Fruit fly (Drosophila melanogaster) whole organism, embryonic: ENCODE data around the gene puf.

Source experiments
- Atf6 ChIP-seq: fragments of 200-800 bp; sonication (Bioruptor generic); IDR thresholded peaks from 2 replicates; pipeline ENCODE4 v1.3.6; 2022; ENCODE audit warnings: missing biosample characterization, missing genetic modification characterization
- Bgb ChIP-seq: fragments of 200-800 bp; sonication (Bioruptor generic); IDR thresholded peaks from 2 replicates; pipeline ENCODE4 v1.3.6; 2022; ENCODE audit warnings: missing biosample characterization, missing genetic modification characterization; ENCODE audit not compliant: partially characterized antibody
- C15 ChIP-seq: fragments of 200-800 bp; sonication (Bioruptor generic); IDR thresholded peaks from 3 replicates; pipeline ENCODE4 v1.3.6; 2022; ENCODE audit warnings: missing biosample characterization, missing genetic modification characterization
- CG11696 ChIP-seq: fragments of 200-800 bp; sonication (Bioruptor generic); IDR thresholded peaks from 2 replicates; pipeline ENCODE4 v1.3.6; 2022; ENCODE audit warnings: missing biosample characterization, missing genetic modification characterization
- CG13296 ChIP-seq: fragments of 200-800 bp; sonication (Bioruptor generic); optimal IDR thresholded peaks from 3 replicates; lab custom pipeline; 2018; ENCODE audit warnings: missing biosample characterization, mild to moderate bottlenecking, missing genetic modification characterization
- CG13624 ChIP-seq: fragments of 200-800 bp; sonication (Bioruptor generic); optimal IDR thresholded peaks from 2 replicates; lab custom pipeline; 2016; ENCODE audit warnings: missing biosample characterization, missing genetic modification characterization
- CG15696 ChIP-seq: fragments of 200-800 bp; sonication (Bioruptor generic); optimal IDR thresholded peaks from 2 replicates; lab custom pipeline; 2019; ENCODE audit warnings: missing biosample characterization, mild to moderate bottlenecking, missing genetic modification characterization, moderate library complexity
- CG2129 ChIP-seq: fragments of 200-800 bp; sonication (Bioruptor generic); IDR thresholded peaks from 2 replicates; pipeline ENCODE4 v1.3.6; 2022; ENCODE audit warnings: missing biosample characterization, missing genetic modification characterization; ENCODE audit not compliant: partially characterized antibody
- CG2202 ChIP-seq: fragments of 200-800 bp; sonication (Bioruptor generic); optimal IDR thresholded peaks from 2 replicates; lab custom pipeline; 2018; ENCODE audit warnings: missing biosample characterization, mild to moderate bottlenecking, missing genetic modification characterization
- CG32767 ChIP-seq: fragments of 200-800 bp; sonication (Bioruptor generic); IDR thresholded peaks from 2 replicates; pipeline ENCODE4 v1.3.6; 2022; ENCODE audit warnings: missing biosample characterization, missing genetic modification characterization
- CG3281 ChIP-seq: fragments of 200-800 bp; sonication (Bioruptor generic); optimal IDR thresholded peaks from 3 replicates; lab custom pipeline; 2017; ENCODE audit warnings: missing biosample characterization, mild to moderate bottlenecking, missing genetic modification characterization
- CG3847 ChIP-seq: fragments of 200-800 bp; sonication (Bioruptor generic); IDR thresholded peaks from 2 replicates; pipeline ENCODE4 v1.3.6; 2022; ENCODE audit warnings: missing biosample characterization, missing genetic modification characterization
- CG6254 ChIP-seq: fragments of 200-800 bp; sonication (Bioruptor generic); optimal IDR thresholded peaks from 3 replicates; lab custom pipeline; 2017; ENCODE audit warnings: mild to moderate bottlenecking, missing biosample characterization, missing genetic modification reagents, missing genetic modification characterization
- CG7271 ChIP-seq: fragments of 200-800 bp; sonication (Bioruptor generic); optimal IDR thresholded peaks from 2 replicates; lab custom pipeline; 2018; ENCODE audit warnings: missing biosample characterization, mild to moderate bottlenecking, missing genetic modification characterization, moderate library complexity
- CG7372 ChIP-seq: fragments of 200-800 bp; sonication (Bioruptor generic); IDR thresholded peaks from 2 replicates; pipeline ENCODE4 v1.3.6; 2022; ENCODE audit warnings: missing biosample characterization, missing genetic modification characterization
- CG7963 ChIP-seq: fragments of 200-800 bp; sonication (Bioruptor generic); IDR thresholded peaks from 3 replicates; pipeline ENCODE4 v1.3.6; 2022; ENCODE audit warnings: missing biosample characterization, missing genetic modification characterization; ENCODE audit not compliant: partially characterized antibody
- CG9727 ChIP-seq: fragments of 200-800 bp; sonication (Bioruptor generic); optimal IDR thresholded peaks from 3 replicates; lab custom pipeline; 2017; ENCODE audit warnings: missing biosample characterization, mild to moderate bottlenecking, missing genetic modification characterization
- Chrac-16 ChIP-seq: fragments of 200-800 bp; sonication (Bioruptor generic); optimal IDR thresholded peaks from 3 replicates; lab custom pipeline; 2016; ENCODE audit warnings: missing biosample characterization, missing genetic modification characterization
- HLH4C ChIP-seq: fragments of 200-800 bp; sonication (Bioruptor generic); IDR thresholded peaks from 3 replicates; pipeline ENCODE4 v1.3.6; 2022; ENCODE audit warnings: missing biosample characterization, missing genetic modification characterization; ENCODE audit not compliant: partially characterized antibody
- HLHmδ ChIP-seq: fragments of 200-800 bp; sonication (Bioruptor generic); optimal IDR thresholded peaks from 2 replicates; lab custom pipeline; 2018; ENCODE audit warnings: missing biosample characterization, mild to moderate bottlenecking, missing genetic modification characterization, moderate library complexity
- Hey ChIP-seq: fragments of 200-800 bp; sonication (Bioruptor generic); optimal IDR thresholded peaks from 3 replicates; lab custom pipeline; 2018; ENCODE audit warnings: missing biosample characterization, mild to moderate bottlenecking, missing genetic modification characterization
- HmgD ChIP-seq: fragments of 200-800 bp; sonication (Bioruptor generic); optimal IDR thresholded peaks from 3 replicates; lab custom pipeline; 2016; ENCODE audit warnings: missing biosample characterization, missing genetic modification characterization
- HmgZ ChIP-seq: fragments of 200-800 bp; sonication (Bioruptor generic); optimal IDR thresholded peaks from 2 replicates; lab custom pipeline; 2018; ENCODE audit warnings: missing biosample characterization, mild to moderate bottlenecking, missing genetic modification characterization
- NC2β ChIP-seq: fragments of 200-800 bp; sonication (Bioruptor generic); optimal IDR thresholded peaks from 2 replicates; lab custom pipeline; 2016; ENCODE audit warnings: missing biosample characterization, missing genetic modification characterization
- Nf-YB ChIP-seq: fragments of 200-800 bp; sonication (Bioruptor generic); optimal IDR thresholded peaks from 3 replicates; lab custom pipeline; 2019; ENCODE audit warnings: missing biosample characterization, mild to moderate bottlenecking, missing genetic modification characterization, moderate library complexity
- Opbp ChIP-seq: fragments of 200-800 bp; sonication (Bioruptor generic); IDR thresholded peaks from 3 replicates; pipeline ENCODE4 v1.3.6; 2022; ENCODE audit warnings: missing biosample characterization, missing genetic modification characterization; ENCODE audit not compliant: partially characterized antibody
- Pdp1 ChIP-seq, 2 experiments: fragments of 200-800 bp; sonication (Bioruptor generic); optimal IDR thresholded peaks; 3 replicates each; lab custom pipeline; 2016; ENCODE audit warnings: missing biosample characterization in 2 of 2, missing genetic modification characterization in 2 of 2, mild to moderate bottlenecking in 1 of 2, moderate library complexity in 1 of 2
- Scr ChIP-seq: fragments of 200-800 bp; sonication (Bioruptor generic); IDR thresholded peaks from 2 replicates; pipeline ENCODE4 v1.3.6; 2022; ENCODE audit warnings: missing biosample characterization, missing genetic modification characterization; ENCODE audit not compliant: partially characterized antibody
- Spps ChIP-seq: fragments of 200-800 bp; sonication (Bioruptor generic); optimal IDR thresholded peaks from 2 replicates; lab custom pipeline; 2018; ENCODE audit warnings: missing biosample characterization, mild to moderate bottlenecking, missing genetic modification characterization
- Ssrp ChIP-seq: fragments of 200-800 bp; sonication (Bioruptor generic); optimal IDR thresholded peaks from 2 replicates; lab custom pipeline; 2018; ENCODE audit warnings: missing biosample characterization, mild to moderate bottlenecking, missing genetic modification characterization, moderate library complexity
- Tbp ChIP-seq: fragments of >200 bp; optimal IDR thresholded peaks from 2 replicates; lab custom pipeline; 2018; ENCODE audit warnings: missing biosample characterization, missing genetic modification characterization
- amos ChIP-seq: fragments of 200-800 bp; sonication (Bioruptor generic); IDR thresholded peaks from 2 replicates; pipeline ENCODE4 v1.3.6; 2022; ENCODE audit warnings: missing biosample characterization, missing genetic modification characterization; ENCODE audit not compliant: partially characterized antibody
- chif ChIP-seq, 2 experiments: fragments of 200-800 bp; sonication (Bioruptor generic); optimal IDR thresholded peaks; 3 replicates each; lab custom pipeline; 2016; ENCODE audit warnings: missing biosample characterization in 2 of 2, missing genetic modification characterization in 2 of 2
- ci ChIP-seq: fragments of 200-800 bp; sonication (Bioruptor generic); IDR thresholded peaks from 3 replicates; pipeline ENCODE4 v1.3.6; 2022; ENCODE audit warnings: missing biosample characterization, missing genetic modification characterization
- esg ChIP-seq: fragments of 200-800 bp; sonication (Bioruptor generic); conservative IDR thresholded peaks from 2 replicates; pipeline ENCODE4 v1.3.6; 2022; ENCODE audit warnings: missing biosample characterization, missing genetic modification characterization
- fd64A ChIP-seq: fragments of 200-800 bp; sonication (Bioruptor generic); optimal IDR thresholded peaks from 3 replicates; lab custom pipeline; 2018; ENCODE audit warnings: missing biosample characterization, mild to moderate bottlenecking, missing genetic modification characterization
- gem ChIP-seq: fragments of 200-800 bp; sonication (Bioruptor generic); optimal IDR thresholded peaks from 2 replicates; lab custom pipeline; 2019; ENCODE audit warnings: missing biosample characterization, mild to moderate bottlenecking, missing genetic modification characterization, moderate library complexity
- gsb ChIP-seq: fragments of 200-800 bp; sonication (Bioruptor generic); IDR thresholded peaks from 2 replicates; pipeline ENCODE4 v1.3.6; 2022; ENCODE audit warnings: missing biosample characterization, missing genetic modification characterization
- hbn ChIP-seq: fragments of 200-800 bp; sonication (Bioruptor generic); IDR thresholded peaks from 2 replicates; pipeline ENCODE4 v1.3.6; 2022; ENCODE audit warnings: missing biosample characterization, missing genetic modification characterization; ENCODE audit not compliant: partially characterized antibody
- kay ChIP-seq: fragments of 200-800 bp; sonication (Bioruptor generic); optimal IDR thresholded peaks from 2 replicates; lab custom pipeline; 2016; ENCODE audit warnings: missing biosample characterization, missing genetic modification characterization
- ken ChIP-seq: fragments of 200-800 bp; sonication (Bioruptor generic); IDR thresholded peaks from 3 replicates; pipeline ENCODE4 v1.3.6; 2022; ENCODE audit warnings: missing biosample characterization, missing genetic modification characterization
- maf-S ChIP-seq: fragments of 200-800 bp; sonication (Bioruptor generic); optimal IDR thresholded peaks from 2 replicates; lab custom pipeline; 2016; ENCODE audit warnings: missing biosample characterization, missing genetic modification characterization
- nerfin-1 ChIP-seq: fragments of 200-800 bp; sonication (Bioruptor generic); optimal IDR thresholded peaks from 3 replicates; lab custom pipeline; 2019; ENCODE audit warnings: missing biosample characterization, mild to moderate bottlenecking, missing genetic modification characterization, moderate library complexity
- phol ChIP-seq: fragments of 200-800 bp; sonication (Bioruptor generic); optimal IDR thresholded peaks from 3 replicates; lab custom pipeline; 2018; ENCODE audit warnings: missing biosample characterization, mild to moderate bottlenecking, missing genetic modification characterization, moderate library complexity
- pzg ChIP-seq: fragments of 200-800 bp; sonication (Bioruptor generic); optimal IDR thresholded peaks from 3 replicates; lab custom pipeline; 2018; ENCODE audit warnings: missing biosample characterization, mild to moderate bottlenecking, missing genetic modification characterization, moderate library complexity
- ro ChIP-seq: fragments of 200-800 bp; sonication (Bioruptor generic); IDR thresholded peaks from 2 replicates; pipeline ENCODE4 v1.3.6; 2022; ENCODE audit warnings: missing biosample characterization, missing genetic modification characterization
- sob ChIP-seq: fragments of 200-800 bp; sonication (Bioruptor generic); IDR thresholded peaks from 2 replicates; pipeline ENCODE4 v1.3.6; 2022; ENCODE audit warnings: missing biosample characterization, missing genetic modification characterization
- usp ChIP-seq: fragments of >200 bp; optimal IDR thresholded peaks from 2 replicates; lab custom pipeline; 2017; ENCODE audit warnings: missing biosample characterization, missing genetic modification characterization
- z ChIP-seq: fragments of 200-800 bp; sonication (Bioruptor generic); IDR thresholded peaks from 3 replicates; pipeline ENCODE4 v1.3.6; 2022; ENCODE audit warnings: missing biosample characterization, missing genetic modification characterization

Gene puf

dm6 chr3R:24661679-24662411 lies 12.0 kb upstream of the puf start, which contains the start of gene Ppox (continued):
- TF ChIP-seq CG32767 (GFP tag; lab: Robert Waterston, UW) (no peak), hbn (GFP tag; lab: Robert Waterston, UW) (peak; percentile 94), Scr (GFP tag; lab: Robert Waterston, UW) (peak; percentile 91), esg (GFP tag; lab: Robert Waterston, UW) (no peak), z (GFP tag; lab: Robert Waterston, UW) (no peak), gsb (no peak), CG13296 (GFP tag; lab: Kevin White, UChicago) (no peak), HmgZ (tag; lab: Kevin White, UChicago) (no peak), sob (GFP tag; lab: Robert Waterston, UW) (no peak), HLHmδ (GFP tag; lab: Kevin White, UChicago) (no peak), C15 (GFP tag; lab: Robert Waterston, UW) (no peak), kay (GFP tag; lab: Kevin White, UChicago) (no peak), CG7963 (GFP tag; lab: Robert Waterston, UW) (peak; percentile 84), Nf-YB (no peak), Hey (no peak), CG7271 (tag; lab: Kevin White, UChicago) (no peak), CG6254 (GFP tag; lab: Kevin White, UChicago) (no peak), ken (GFP tag; lab: Robert Waterston, UW) (no peak), CG15696 (no peak), CG2129 (GFP tag; lab: Robert Waterston, UW) (peak; percentile 62), Opbp (GFP tag; lab: Robert Waterston, UW) (peak; percentile 89), maf-S (GFP tag; lab: Kevin White, UChicago) (no peak), NC2β (no peak), usp (GFP tag; lab: Kevin White, UChicago) (no peak), HLH4C (GFP tag; lab: Robert Waterston, UW) (peak; percentile 92), fd64A (GFP tag; lab: Kevin White, UChicago) (no peak), Spps (tag; lab: Kevin White, UChicago) (no peak), HmgD (no peak), chif (GFP tag; optimal IDR thresholded peaks at IDR 0.05; lab: Kevin White, UChicago) (no peak), phol (tag; lab: Kevin White, UChicago) (no peak), ro (GFP tag; lab: Robert Waterston, UW) (no peak), Pdp1 (GFP tag; optimal IDR thresholded peaks at IDR 0.05; lab: Kevin White, UChicago) (peak in 1 of 2 experiments; percentile 87), CG9727 (no peak), CG3847 (GFP tag; lab: Robert Waterston, UW) (no peak), CG7372 (peak; percentile 85), nerfin-1 (tag; lab: Kevin White, UChicago) (no peak), Atf6 (GFP tag; lab: Robert Waterston, UW) (no peak), Ssrp (no peak), amos (GFP tag; lab: Robert Waterston, UW) (peak; percentile 94), CG3281 (GFP tag; lab: Kevin White, UChicago) (no peak), gem (tag; lab: Kevin White, UChicago) (no peak), Tbp (GFP tag; lab: Kevin White, UChicago) (no peak), CG11696 (GFP tag; lab: Robert Waterston, UW) (no peak), CG13624 (no peak), ci (GFP tag; lab: Robert Waterston, UW) (no peak), Bgb (GFP tag; lab: Robert Waterston, UW) (peak; percentile 96), CG2202 (tag; lab: Kevin White, UChicago) (no peak), Chrac-16 (GFP tag; lab: Kevin White, UChicago) (no peak), pzg (peak; percentile 61)
